Worm (Caenorhabditis elegans) whole organism, L2 larva: ENCODE results near the gene srw-16.

Experiments
- alr-1 ChIP-seq: fragments of 150-350 bp; optimal IDR thresholded peaks from 2 replicates; lab custom pipeline; 2014; ENCODE audit warnings: missing biosample characterization, missing genetic modification characterization
- ceh-16 ChIP-seq: fragments of 150-350 bp; optimal IDR thresholded peaks from 2 replicates; lab custom pipeline; 2014; ENCODE audit warnings: missing biosample characterization, missing genetic modification characterization
- egl-27 ChIP-seq: sonication (generic microtip); optimal IDR thresholded peaks from 3 replicates; lab custom pipeline; 2017; ENCODE audit warnings: missing biosample characterization, missing genetic modification reagents, missing genetic modification characterization
- elt-1 ChIP-seq: fragments of 150-350 bp; optimal IDR thresholded peaks from 2 replicates; lab custom pipeline; 2014; ENCODE audit warnings: missing biosample characterization, missing genetic modification characterization
- lsy-2 ChIP-seq, 2 experiments: fragments of 150-350 bp in 1 of 2; sonication (generic microtip) in 1 of 2; optimal IDR thresholded peaks; 2 replicates each; lab custom pipeline; 2014 to 2017; ENCODE audit warnings: missing biosample characterization in 2 of 2, missing genetic modification characterization in 2 of 2
- nhr-11 ChIP-seq: fragments of 150-350 bp; optimal IDR thresholded peaks from 2 replicates; lab custom pipeline; 2014; ENCODE audit warnings: missing biosample characterization, missing genetic modification characterization
- nhr-21 ChIP-seq: fragments of 150-350 bp; optimal IDR thresholded peaks from 2 replicates; lab custom pipeline; 2014; ENCODE audit warnings: missing biosample characterization, missing genetic modification characterization
- nhr-237 ChIP-seq: fragments of 150-350 bp; optimal IDR thresholded peaks from 2 replicates; lab custom pipeline; 2014; ENCODE audit warnings: missing biosample characterization, missing genetic modification characterization
- unc-55 ChIP-seq: fragments of 150-350 bp; sonication (generic microtip); optimal IDR thresholded peaks from 3 replicates; lab custom pipeline; 2014; ENCODE audit warnings: missing biosample characterization, missing genetic modification reagents, missing genetic modification characterization
- unc-62 ChIP-seq: fragments of 150-350 bp; optimal IDR thresholded peaks from 2 replicates; lab custom pipeline; 2014; ENCODE audit warnings: missing biosample characterization, missing genetic modification reagents, missing genetic modification characterization

DNA sequence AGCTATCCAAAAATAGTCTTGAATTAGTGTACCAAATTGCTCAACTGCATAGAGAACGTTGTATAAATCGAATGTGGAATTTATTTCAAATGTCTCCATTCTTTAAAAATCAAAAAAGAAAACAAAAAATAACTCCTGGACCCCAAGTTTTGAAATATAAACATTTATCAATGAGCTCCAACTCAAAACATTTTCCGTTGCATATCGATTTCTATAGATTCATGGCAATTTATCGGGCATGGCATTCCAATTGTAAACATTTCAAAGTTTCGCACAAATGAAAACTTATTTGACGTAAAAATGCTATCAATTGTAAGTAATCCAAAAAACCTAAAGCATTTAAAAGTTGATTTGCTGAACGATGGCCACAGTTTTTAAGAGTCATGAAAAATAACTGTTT is 36.1 kb downstream of the srw-16 start, which contains the start of gene srw-12:
- TF ChIP-seq egl-27 (tag; lab: Kevin White, UChicago) (no peak), unc-62 (no peak), unc-55 (no peak), nhr-11 (tag; lab: Kevin White, UChicago) (no peak), lsy-2 (tag; optimal IDR thresholded peaks at IDR 0.05; lab: Kevin White, UChicago) (no peak), ceh-16 (tag; lab: Kevin White, UChicago) (no peak), alr-1 (tag; lab: Kevin White, UChicago) (no peak), nhr-21 (no peak), elt-1 (tag; lab: Kevin White, UChicago) (no peak), nhr-237 (tag; lab: Kevin White, UChicago) (no peak)
